Worm (Caenorhabditis elegans): ENCODE measurements around the gene fbxb-105.

Gene fbxb-105

DNA sequence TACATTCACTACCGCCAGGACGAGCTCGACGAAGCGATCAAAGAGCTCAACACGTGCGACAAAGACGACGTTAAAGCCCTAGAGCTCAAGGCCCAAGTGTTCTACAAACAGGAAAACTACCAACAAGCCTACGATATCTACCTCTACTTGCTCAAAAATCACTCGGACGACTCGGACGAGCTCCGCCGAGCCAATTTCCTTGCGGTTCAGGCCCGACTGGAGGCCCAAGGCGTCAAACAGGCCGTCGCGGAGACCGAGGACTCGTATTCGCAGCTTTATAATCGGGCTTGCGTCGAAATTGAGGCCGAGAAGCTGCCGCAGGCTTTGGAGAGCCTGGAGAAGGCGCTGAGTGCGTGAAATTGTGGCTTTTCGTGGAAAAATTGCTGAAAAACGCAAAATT is 17.2 kb upstream of the fbxb-105 start:
- TF ChIP-seq ceh-39 (tag; optimal IDR thresholded peaks at IDR 0.05): no peak
- TF ChIP-seq cnd-1 (tag; optimal IDR thresholded peaks at IDR 0.05): no peak
- no peak for TF ChIP-seq nhr-12 (tag; optimal IDR thresholded peaks at IDR 0.05)
- no peak for TF ChIP-seq ceh-83 (GFP tag; optimal IDR thresholded peaks at IDR 0.05)

DNA sequence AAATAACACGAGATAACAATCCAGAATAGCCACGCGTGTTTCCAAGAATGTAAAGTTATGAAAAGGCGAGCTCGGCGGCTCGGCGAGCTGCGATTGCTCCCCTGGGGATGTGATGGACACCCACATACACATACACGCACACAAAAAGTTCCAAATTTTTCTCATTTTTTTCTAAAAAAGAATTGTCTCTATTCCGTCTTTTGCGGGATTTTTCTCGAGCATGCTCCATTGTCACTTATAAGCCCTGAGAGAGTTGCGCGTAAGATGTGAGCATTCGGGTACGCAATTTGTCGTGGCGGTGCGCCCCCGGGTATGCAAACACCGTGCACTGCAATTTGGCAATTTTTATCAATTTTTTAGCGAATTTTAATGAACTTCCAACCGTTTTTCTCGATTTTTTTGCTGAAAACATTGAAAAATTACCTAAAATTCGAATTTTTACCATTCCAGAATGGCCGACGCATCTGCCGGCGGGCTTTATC is 16.4 kb upstream of the fbxb-105 start, which contains the start of the genes F08D12.12 and srpa-72:
Gene F08D12.12, minus strand, starts transcription at position 51 of the 482 bp plus-strand sequence.
Gene srpa-72, plus strand, starts transcription at position 451 of the 482 bp plus-strand sequence.
- peak; percentile 10 for TF ChIP-seq lsy-2 (tag; optimal IDR thresholded peaks at IDR 0.05)
- TF ChIP-seq pha-4 (tag; optimal IDR thresholded peaks at IDR 0.05): peak; percentile 45
- TF ChIP-seq hlh-1 (tag; optimal IDR thresholded peaks at IDR 0.05): no peak
- no peak for TF ChIP-seq lin-32 (GFP tag; optimal IDR thresholded peaks at IDR 0.05)
- no peak for TF ChIP-seq nhr-12 (tag; optimal IDR thresholded peaks at IDR 0.05)
- peak; percentile 7 for TF ChIP-seq unc-120 (tag; optimal IDR thresholded peaks at IDR 0.05; ENCODE audit: poor library complexity, severe bottlenecking)

DNA sequence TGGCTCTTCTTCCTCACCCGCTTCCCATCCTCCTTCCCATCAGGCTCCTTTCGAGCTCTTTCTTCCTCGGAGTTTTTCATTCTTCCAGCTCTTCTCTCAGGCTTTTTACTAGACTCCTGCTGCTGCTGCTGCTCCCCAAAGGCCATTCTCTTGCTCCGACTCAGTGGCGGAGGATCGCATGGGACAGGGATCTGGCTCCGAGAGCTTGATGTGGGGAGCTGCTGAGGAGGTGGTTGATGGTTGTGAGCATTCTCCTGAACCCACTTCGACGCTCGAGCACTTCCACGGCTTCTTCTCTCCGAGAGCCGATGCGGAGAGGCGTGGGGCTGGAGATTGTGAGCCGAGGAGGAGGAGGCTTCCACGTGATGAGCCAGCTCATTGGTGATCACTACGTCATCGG is 15.1 kb upstream of the fbxb-105 start:
- TF ChIP-seq nhr-76 (tag; optimal IDR thresholded peaks at IDR 0.05): no peak
- no peak for TF ChIP-seq lsy-2 (tag; optimal IDR thresholded peaks at IDR 0.05)
- TF ChIP-seq cnd-1 (tag; optimal IDR thresholded peaks at IDR 0.05): no peak

DNA sequence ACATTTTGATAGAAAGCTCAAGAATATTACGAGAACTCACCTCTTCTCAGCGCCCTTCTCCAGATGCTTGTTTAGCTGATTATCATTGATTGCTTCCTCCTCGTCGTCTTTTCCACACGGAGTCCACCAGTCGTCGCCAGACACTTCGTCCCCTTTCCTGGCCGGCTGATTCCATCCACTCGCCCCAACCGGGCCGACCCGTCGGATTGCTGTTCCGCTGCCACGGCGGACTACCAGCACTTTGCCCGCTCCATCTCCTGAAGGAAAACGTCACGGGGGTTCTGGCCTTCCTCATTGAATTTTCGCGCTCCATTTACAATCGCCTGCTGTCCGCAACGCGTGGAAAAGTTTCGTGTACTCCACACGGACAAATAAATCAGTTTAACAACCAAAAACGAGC is 12.7 kb upstream of the fbxb-105 start:
- TF ChIP-seq lin-32 (GFP tag; optimal IDR thresholded peaks at IDR 0.05) (no peak), ces-1 (GFP tag; optimal IDR thresholded peaks at IDR 0.05) (no peak), nhr-28 (tag; optimal IDR thresholded peaks at IDR 0.05) (no peak), pha-4 (tag; optimal IDR thresholded peaks at IDR 0.05) (no peak), unc-120 (tag; optimal IDR thresholded peaks at IDR 0.05; ENCODE audit: poor library complexity, severe bottlenecking) (no peak), mab-5 (tag; optimal IDR thresholded peaks at IDR 0.05) (no peak), ceh-83 (GFP tag; optimal IDR thresholded peaks at IDR 0.05) (no peak)

DNA sequence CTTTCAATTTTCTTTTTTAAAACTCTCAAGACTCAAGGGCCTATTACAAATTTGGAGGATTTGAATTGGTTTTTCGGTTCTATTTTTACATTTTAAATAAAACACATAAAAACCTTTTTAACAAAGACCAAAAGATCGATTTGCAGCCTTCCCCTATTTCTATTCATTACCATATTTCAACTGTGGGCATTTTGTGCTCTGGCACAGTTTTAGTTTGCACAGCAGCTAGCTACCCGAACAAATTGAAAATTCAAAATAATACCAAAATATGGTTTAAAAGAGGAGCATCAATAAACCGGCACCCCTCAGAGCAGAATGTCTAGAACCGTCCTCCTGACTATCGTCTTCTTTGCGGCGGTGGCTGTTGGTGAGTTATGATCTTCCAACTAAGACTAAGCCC is 10.7 kb upstream of the fbxb-105 start, which contains the start of gene F08D12.2:
Gene F08D12.2, plus strand, starts transcription at position 301 of the 400 bp plus-strand sequence.
- TF ChIP-seq ceh-43 (GFP tag; optimal IDR thresholded peaks at IDR 0.05) (no peak), nhr-237 (tag; optimal IDR thresholded peaks at IDR 0.05) (no peak), elt-3 (tag; optimal IDR thresholded peaks at IDR 0.05) (no peak), lin-13 (tag; optimal IDR thresholded peaks at IDR 0.05) (no peak), nhr-28 (tag; optimal IDR thresholded peaks at IDR 0.05) (no peak), nhr-76 (tag; optimal IDR thresholded peaks at IDR 0.05) (no peak), lin-32 (GFP tag; optimal IDR thresholded peaks at IDR 0.05) (no peak), zip-8 (tag; optimal IDR thresholded peaks at IDR 0.05) (no peak), ztf-11 (tag; optimal IDR thresholded peaks at IDR 0.05) (no peak), M03D4.4 (tag; optimal IDR thresholded peaks at IDR 0.05) (no peak), ces-1 (GFP tag; optimal IDR thresholded peaks at IDR 0.05) (no peak), bed-3 (GFP tag; optimal IDR thresholded peaks at IDR 0.05) (no peak), hlh-1 (tag; optimal IDR thresholded peaks at IDR 0.05) (no peak), unc-120 (tag; optimal IDR thresholded peaks at IDR 0.05; ENCODE audit: poor library complexity, severe bottlenecking) (no peak), pha-4 (tag; optimal IDR thresholded peaks at IDR 0.05) (no peak)

DNA sequence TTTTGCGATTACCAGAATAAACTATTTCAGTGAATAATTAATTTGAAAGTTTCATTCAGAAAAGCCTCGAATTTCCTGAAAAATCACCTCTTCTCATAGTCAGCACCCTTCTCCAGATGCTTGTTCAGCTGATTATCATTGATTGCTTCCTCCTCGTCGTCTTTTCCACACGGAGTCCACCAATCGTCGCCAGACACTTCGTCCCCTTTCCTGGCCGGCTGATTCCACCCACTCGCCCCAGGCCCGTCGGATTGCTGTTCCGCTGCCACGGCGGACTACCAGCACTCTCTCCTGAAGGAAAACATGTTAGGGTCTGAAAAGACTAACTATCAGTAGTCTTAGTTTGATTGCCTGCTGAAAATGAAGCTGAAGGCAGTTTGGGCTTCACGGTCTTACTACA is 10.1 kb upstream of the fbxb-105 start:
- TF ChIP-seq ceh-83 (GFP tag; optimal IDR thresholded peaks at IDR 0.05) (no peak), sptf-1 (tag; optimal IDR thresholded peaks at IDR 0.05) (no peak), bed-3 (GFP tag; optimal IDR thresholded peaks at IDR 0.05) (no peak), nhr-76 (tag; optimal IDR thresholded peaks at IDR 0.05) (no peak), M03D4.4 (tag; optimal IDR thresholded peaks at IDR 0.05) (no peak), drap-1 (GFP tag; optimal IDR thresholded peaks at IDR 0.05) (no peak), lin-32 (GFP tag; optimal IDR thresholded peaks at IDR 0.05) (no peak), pha-4 (tag; optimal IDR thresholded peaks at IDR 0.05) (no peak), ham-2 (GFP tag; optimal IDR thresholded peaks at IDR 0.05) (no peak), tbx-8 (GFP tag; optimal IDR thresholded peaks at IDR 0.05) (no peak), sem-2 (GFP tag; optimal IDR thresholded peaks at IDR 0.05) (no peak), ces-1 (GFP tag; optimal IDR thresholded peaks at IDR 0.05) (no peak), unc-62 (GFP tag; optimal IDR thresholded peaks at IDR 0.05) (no peak), mls-2 (tag; optimal IDR thresholded peaks at IDR 0.05) (no peak), ztf-11 (tag; optimal IDR thresholded peaks at IDR 0.05) (no peak), lsy-2 (tag; optimal IDR thresholded peaks at IDR 0.05) (no peak)
